Worm (Caenorhabditis elegans) whole organism, L2 larva: Measurements from ENCODE around the gene Y51H4A.13.

ENCODE experiments used
- R02D3.7 ChIP-seq: fragments of 150-350 bp; optimal IDR thresholded peaks from 2 replicates; lab custom pipeline; 2014; ENCODE audit warnings: missing biosample characterization, missing genetic modification characterization
- blmp-1 ChIP-seq: sonication (generic microtip); optimal IDR thresholded peaks from 2 replicates; lab custom pipeline; 2017; ENCODE audit warnings: missing genetic modification characterization, mild to moderate bottlenecking, missing compliant biosample characterization, antibody characterized with exemption, moderate library complexity; ENCODE audit not compliant: insufficient read depth
- elt-3 ChIP-seq: sonication (generic microtip); optimal IDR thresholded peaks from 2 replicates; lab custom pipeline; 2017; ENCODE audit warnings: missing biosample characterization, missing genetic modification characterization
- lsy-2 ChIP-seq, 2 experiments: fragments of 150-350 bp in 1 of 2; sonication (generic microtip) in 1 of 2; optimal IDR thresholded peaks; 2 replicates each; lab custom pipeline; 2014 to 2017; ENCODE audit warnings: missing biosample characterization in 2 of 2, missing genetic modification characterization in 2 of 2
- nhr-23 ChIP-seq: fragments of 150-350 bp; optimal IDR thresholded peaks from 2 replicates; lab custom pipeline; 2014; ENCODE audit warnings: missing biosample characterization, missing genetic modification reagents, missing genetic modification characterization
- nhr-77 ChIP-seq: fragments of 150-350 bp; optimal IDR thresholded peaks from 2 replicates; lab custom pipeline; 2014; ENCODE audit warnings: missing biosample characterization, missing genetic modification characterization
- zag-1 ChIP-seq: fragments of 150-350 bp; optimal IDR thresholded peaks from 2 replicates; lab custom pipeline; 2014; ENCODE audit warnings: missing biosample characterization, missing genetic modification characterization

ce11 chrIV:16645492-16646191 lies 531 bp downstream of the Y51H4A.13 start:
- TF ChIP-seq R02D3.7 (tag; lab: Kevin White, UChicago) (no peak), nhr-77 (tag; lab: Kevin White, UChicago) (no peak), elt-3 (tag; lab: Kevin White, UChicago) (no peak), zag-1 (tag; lab: Kevin White, UChicago) (no peak), blmp-1 (tag; lab: Kevin White, UChicago) (no peak), nhr-23 (tag; lab: Kevin White, UChicago) (no peak), lsy-2 (tag; optimal IDR thresholded peaks at IDR 0.05; lab: Kevin White, UChicago) (no peak)
